Fruit fly (Drosophila melanogaster): ENCODE measurements around the gene eco.

dm6 chr3L:7371290-7371689 lies 32.1 kb upstream of the eco start:
- no peak for TF ChIP-seq h (optimal IDR thresholded peaks at IDR 0.05)
- TF ChIP-seq Sin3A (optimal IDR thresholded peaks at IDR 0.05): no peak
- TF ChIP-seq Myc (optimal IDR thresholded peaks at IDR 0.05): no peak
- no peak for TF ChIP-seq psq (optimal IDR thresholded peaks at IDR 0.05)
- no peak for TF ChIP-seq insv (optimal IDR thresholded peaks at IDR 0.05)

Data from Kc167 (cell line).